Worm (Caenorhabditis elegans) whole organism, L4 larva: ENCODE results near the gene inx-7.

ENCODE experiments used
- F10B5.3 ChIP-seq: sonication (generic microtip); optimal IDR thresholded peaks from 2 replicates; lab custom pipeline; 2016; ENCODE audit warnings: mild to moderate bottlenecking, missing genetic modification characterization, missing compliant biosample characterization
- F26F4.8 ChIP-seq: fragments of 200-800 bp; sonication (Bioruptor generic); conservative IDR thresholded peaks from 2 replicates; pipeline ENCODE4 v1.3.6; 2022; ENCODE audit warnings: missing genetic modification characterization, missing compliant biosample characterization
- F49E8.2 ChIP-seq: sonication (generic microtip); optimal IDR thresholded peaks from 2 replicates; lab custom pipeline; 2016; ENCODE audit warnings: missing compliant biosample characterization, mild to moderate bottlenecking, missing genetic modification characterization, borderline replicate concordance
- T26A8.4 ChIP-seq: fragments of 200-800 bp; sonication (Bioruptor generic); IDR thresholded peaks from 2 replicates; pipeline ENCODE4 v1.3.6; 2022; ENCODE audit warnings: missing genetic modification characterization, missing compliant biosample characterization
- Y105C5A.15 ChIP-seq: fragments of 200-800 bp; sonication (Bioruptor generic); IDR thresholded peaks from 2 replicates; pipeline ENCODE4 v1.3.6; 2022; ENCODE audit warnings: missing genetic modification characterization, missing compliant biosample characterization
- Y5F2A.4 ChIP-seq: fragments of 200-800 bp; sonication (Bioruptor generic); optimal IDR thresholded peaks from 2 replicates; lab custom pipeline; 2018; ENCODE audit warnings: mild to moderate bottlenecking, missing genetic modification characterization, missing compliant biosample characterization
- ZK546.5 ChIP-seq, 2 experiments: sonication (generic microtip); optimal IDR thresholded peaks; 2 replicates each; lab custom pipeline; 2017; ENCODE audit warnings: missing biosample characterization in 2 of 2, missing genetic modification characterization in 2 of 2
- aha-1 ChIP-seq: fragments of 150-350 bp; peaks from one replicate; lab custom pipeline; 2014; ENCODE audit warnings: missing biosample characterization, missing genetic modification characterization
- arid-1 ChIP-seq: fragments of 200-800 bp; sonication (Bioruptor generic); conservative IDR thresholded peaks from 2 replicates; pipeline ENCODE4 v1.3.6; 2022; ENCODE audit warnings: missing genetic modification reagents, missing genetic modification characterization, missing compliant biosample characterization
- attf-4 ChIP-seq: sonication (generic microtip); optimal IDR thresholded peaks from 3 replicates; lab custom pipeline; 2017; ENCODE audit warnings: missing biosample characterization, missing genetic modification characterization
- ceh-20 ChIP-seq: fragments of 200-800 bp; sonication (Bioruptor generic); IDR thresholded peaks from 2 replicates; pipeline ENCODE4 v1.3.6; 2022; ENCODE audit warnings: missing genetic modification reagents, missing genetic modification characterization, missing compliant biosample characterization
- ceh-44 ChIP-seq: fragments of 200-800 bp; sonication (Bioruptor generic); IDR thresholded peaks from 2 replicates; pipeline ENCODE4 v1.3.6; 2022; ENCODE audit warnings: missing genetic modification reagents, missing genetic modification characterization, missing compliant biosample characterization
- ces-1 ChIP-seq: fragments of 150-350 bp; sonication (generic microtip); optimal IDR thresholded peaks from 4 replicates; lab custom pipeline; 2014; ENCODE audit warnings: missing biosample characterization, missing genetic modification reagents, missing genetic modification characterization
- ctbp-1 ChIP-seq: fragments of 200-800 bp; sonication (Bioruptor generic); IDR thresholded peaks from 2 replicates; pipeline ENCODE4 v1.3.6; 2022; ENCODE audit warnings: missing genetic modification reagents, missing genetic modification characterization, missing compliant biosample characterization
- daf-16 ChIP-seq, 3 experiments: sonication (generic microtip); optimal IDR thresholded peaks; 2 replicates each; lab custom pipeline; 2016 to 2017; ENCODE audit warnings: missing genetic modification characterization in 3 of 3, missing genetic modification reagents in 3 of 3, mild to moderate bottlenecking in 2 of 3, missing compliant biosample characterization in 2 of 3, missing biosample characterization in 1 of 3, moderate library complexity in 1 of 3
- daf-8 ChIP-seq: fragments of 200-800 bp; sonication (Bioruptor generic); IDR thresholded peaks from 2 replicates; pipeline ENCODE4 v1.3.6; 2022; ENCODE audit warnings: missing genetic modification characterization, missing compliant biosample characterization
- duxl-1 ChIP-seq: sonication (generic microtip); optimal IDR thresholded peaks from 2 replicates; lab custom pipeline; 2016; ENCODE audit warnings: mild to moderate bottlenecking, missing genetic modification characterization, moderate library complexity, missing compliant biosample characterization; ENCODE audit not compliant: poor library complexity
- egl-43 ChIP-seq: fragments of 200-800 bp; sonication (Bioruptor generic); IDR thresholded peaks from 2 replicates; pipeline ENCODE4 v1.3.6; 2022; ENCODE audit warnings: missing genetic modification reagents, missing genetic modification characterization, missing compliant biosample characterization
- fos-1 ChIP-seq: fragments of 150-350 bp; optimal IDR thresholded peaks from 2 replicates; lab custom pipeline; 2014; ENCODE audit warnings: missing biosample characterization, missing genetic modification characterization
- hif-1 ChIP-seq, 2 experiments: sonication (generic microtip); optimal IDR thresholded peaks; 2 replicates each; lab custom pipeline; 2016 to 2017; ENCODE audit warnings: missing compliant biosample characterization in 2 of 2, missing genetic modification characterization in 2 of 2, missing genetic modification reagents in 2 of 2, missing genotype in 2 of 2, mild to moderate bottlenecking in 1 of 2
- hlh-11 ChIP-seq: fragments of 200-800 bp; sonication (Bioruptor generic); optimal IDR thresholded peaks from 2 replicates; lab custom pipeline; 2018; ENCODE audit warnings: mild to moderate bottlenecking, missing genetic modification characterization, missing compliant biosample characterization
- hmg-1.1 ChIP-seq: fragments of 200-800 bp; sonication (Bioruptor generic); IDR thresholded peaks from 2 replicates; pipeline ENCODE4 v1.3.6; 2022; ENCODE audit warnings: missing genetic modification reagents, missing genetic modification characterization, missing compliant biosample characterization
- lim-7 ChIP-seq: fragments of 200-800 bp; sonication (Bioruptor generic); IDR thresholded peaks from 2 replicates; pipeline ENCODE4 v1.3.6; 2022; ENCODE audit warnings: missing genetic modification characterization, missing compliant biosample characterization
- lin-1 ChIP-seq: fragments of 200-800 bp; sonication (Bioruptor generic); IDR thresholded peaks from 2 replicates; pipeline ENCODE4 v1.3.6; 2022; ENCODE audit warnings: missing genetic modification reagents, missing genetic modification characterization, missing compliant biosample characterization
- lin-13 ChIP-seq: fragments of 150-350 bp; optimal IDR thresholded peaks from 2 replicates; lab custom pipeline; 2014; ENCODE audit warnings: missing biosample characterization, missing genetic modification reagents, missing genetic modification characterization
- lin-15B ChIP-seq: fragments of 150-350 bp; sonication (generic microtip); optimal IDR thresholded peaks from 3 replicates; lab custom pipeline; 2014; ENCODE audit warnings: missing biosample characterization, missing genetic modification characterization
- lin-38 ChIP-seq: fragments of 200-800 bp; sonication (Bioruptor generic); IDR thresholded peaks from 2 replicates; pipeline ENCODE4 v1.3.6; 2022; ENCODE audit warnings: missing genetic modification reagents, missing genetic modification characterization, missing compliant biosample characterization
- lin-39 ChIP-seq: fragments of 150-350 bp; optimal IDR thresholded peaks from 2 replicates; lab custom pipeline; 2014; ENCODE audit warnings: missing biosample characterization, missing genetic modification reagents, missing genetic modification characterization
- lsy-2 ChIP-seq, 2 experiments: fragments of 150-350 bp in 1 of 2; sonication (generic microtip) in 1 of 2; optimal IDR thresholded peaks; 2 replicates each; lab custom pipeline; 2014 to 2017; ENCODE audit warnings: missing biosample characterization in 2 of 2, missing genetic modification characterization in 2 of 2
- madf-9 ChIP-seq: fragments of 200-800 bp; sonication (Bioruptor generic); conservative IDR thresholded peaks from 2 replicates; pipeline ENCODE4 v1.3.6; 2022; ENCODE audit warnings: missing genetic modification reagents, missing genetic modification characterization, missing compliant biosample characterization
- mxl-2 ChIP-seq: fragments of 200-800 bp; sonication (Bioruptor generic); conservative IDR thresholded peaks from 2 replicates; pipeline ENCODE4 v1.3.6; 2022; ENCODE audit warnings: missing genetic modification reagents, missing genetic modification characterization, missing compliant biosample characterization
- mxl-3 ChIP-seq: fragments of 200-800 bp; sonication (Bioruptor generic); optimal IDR thresholded peaks from 2 replicates; lab custom pipeline; 2018; ENCODE audit warnings: mild to moderate bottlenecking, missing genetic modification characterization, missing compliant biosample characterization
- nhr-102 ChIP-seq: sonication (generic microtip); optimal IDR thresholded peaks from 2 replicates; lab custom pipeline; 2016; ENCODE audit warnings: mild to moderate bottlenecking, missing genetic modification characterization, moderate library complexity, missing compliant biosample characterization
- nhr-11 ChIP-seq: fragments of 150-350 bp; optimal IDR thresholded peaks from 2 replicates; lab custom pipeline; 2014; ENCODE audit warnings: missing biosample characterization, missing genetic modification characterization
- nhr-111 ChIP-seq: fragments of 200-800 bp; sonication (Bioruptor generic); optimal IDR thresholded peaks from 2 replicates; lab custom pipeline; 2018; ENCODE audit warnings: mild to moderate bottlenecking, missing genetic modification characterization, missing compliant biosample characterization
- nhr-28 ChIP-seq: fragments of 150-350 bp; optimal IDR thresholded peaks from 2 replicates; lab custom pipeline; 2014; ENCODE audit warnings: missing biosample characterization, missing genetic modification characterization
- nhr-76 ChIP-seq: fragments of 150-350 bp; optimal IDR thresholded peaks from 2 replicates; lab custom pipeline; 2014; ENCODE audit warnings: missing biosample characterization, missing genetic modification characterization
- pha-4 ChIP-seq, 2 experiments: fragments of 150-350 bp in 1 of 2; fragments of 200-800 bp in 1 of 2; sonication (Bioruptor generic) in 1 of 2; IDR thresholded peaks in 1 of 2; optimal IDR thresholded peaks in 1 of 2; 2 replicates each; pipeline versions ENCODE4 v1.3.6 to Lab custom; 2014 to 2022; ENCODE audit warnings: missing genetic modification characterization in 2 of 2, missing genetic modification reagents in 2 of 2, missing biosample characterization in 1 of 2, missing compliant biosample characterization in 1 of 2
- php-3 ChIP-seq: fragments of 200-800 bp; sonication (Bioruptor generic); IDR thresholded peaks from 2 replicates; pipeline ENCODE4 v1.3.6; 2022; ENCODE audit warnings: missing genetic modification reagents, missing genetic modification characterization, missing compliant biosample characterization
- pqm-1 ChIP-seq: sonication (generic microtip); optimal IDR thresholded peaks from 2 replicates; lab custom pipeline; 2017; ENCODE audit warnings: missing biosample characterization, missing genetic modification characterization
- rbr-2 ChIP-seq: sonication (generic microtip); optimal IDR thresholded peaks from 2 replicates; lab custom pipeline; 2016; ENCODE audit warnings: missing genotype, missing genetic modification characterization, missing compliant biosample characterization
- saeg-2 ChIP-seq: fragments of 200-800 bp; sonication (Bioruptor generic); IDR thresholded peaks from 2 replicates; pipeline ENCODE4 v1.3.6; 2022; ENCODE audit warnings: missing genetic modification reagents, missing genetic modification characterization, missing compliant biosample characterization
- set-16 ChIP-seq: fragments of 200-800 bp; sonication (Bioruptor generic); IDR thresholded peaks from 2 replicates; pipeline ENCODE4 v1.3.6; 2022; ENCODE audit warnings: missing genetic modification reagents, missing genetic modification characterization, missing compliant biosample characterization
- skn-1 ChIP-seq: fragments of 150-350 bp; optimal IDR thresholded peaks from 2 replicates; lab custom pipeline; 2014; ENCODE audit warnings: missing biosample characterization, missing genetic modification characterization
- snpc-4 ChIP-seq: fragments of 150-350 bp; optimal IDR thresholded peaks from 2 replicates; lab custom pipeline; 2014; ENCODE audit warnings: missing biosample characterization, missing genetic modification characterization
- spr-1 ChIP-seq: sonication (generic microtip); optimal IDR thresholded peaks from 2 replicates; lab custom pipeline; 2016; ENCODE audit warnings: mild to moderate bottlenecking, missing genetic modification characterization, missing compliant biosample characterization
- unc-39 ChIP-seq: sonication (generic microtip); optimal IDR thresholded peaks from 2 replicates; lab custom pipeline; 2017; ENCODE audit warnings: missing biosample characterization, missing genetic modification characterization
- unc-62 ChIP-seq, 3 experiments: fragments of 150-350 bp in 1 of 3; sonication (generic microtip); optimal IDR thresholded peaks in 2 of 3; peaks in 1 of 3; 1 replicate in 1 of 3; 2 replicates in 2 of 3; lab custom pipeline; 2014 to 2017; ENCODE audit warnings: missing biosample characterization in 3 of 3, missing genetic modification characterization in 3 of 3, missing genetic modification reagents in 3 of 3, missing genotype in 1 of 3
- zfp-2 ChIP-seq: sonication (generic microtip); optimal IDR thresholded peaks from 2 replicates; lab custom pipeline; 2016; ENCODE audit warnings: mild to moderate bottlenecking, missing genetic modification characterization, missing compliant biosample characterization
- zfp-3 ChIP-seq: fragments of 200-800 bp; sonication (Bioruptor generic); conservative IDR thresholded peaks from 2 replicates; pipeline ENCODE4 v1.3.6; 2022; ENCODE audit warnings: missing genetic modification reagents, missing genetic modification characterization, missing compliant biosample characterization
- zip-2 ChIP-seq: fragments of 150-350 bp; optimal IDR thresholded peaks from 2 replicates; lab custom pipeline; 2014; ENCODE audit warnings: missing biosample characterization, missing genetic modification characterization

inx-7 gene

DNA sequence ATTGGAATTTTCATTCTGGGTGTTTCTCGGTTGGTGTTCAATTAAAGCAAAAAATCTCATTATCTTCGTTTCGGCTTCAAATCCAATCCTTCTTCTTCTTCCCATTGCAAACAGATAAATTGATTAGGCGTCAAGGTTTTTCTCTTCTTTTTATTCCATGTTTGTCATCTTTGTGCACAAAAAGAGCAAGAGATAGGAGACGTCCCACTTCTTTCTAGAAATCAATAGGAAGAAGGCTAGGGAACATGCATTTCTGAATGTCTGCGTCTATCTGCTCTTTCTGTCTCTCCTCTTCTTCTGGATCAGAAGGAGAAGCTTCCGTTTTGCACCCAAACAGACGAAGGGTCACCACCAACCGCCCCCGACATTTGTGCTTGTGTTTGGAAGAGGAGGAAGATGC lies 6.5 kb upstream of the inx-7 start (continued):
- TF ChIP-seq duxl-1 (tag; lab: Kevin White, UChicago), result no peak
- 0 out of 2 replicates have a peak, but pooled peaks have one; percentile 46 for TF ChIP-seq ctbp-1 (GFP tag; lab: Robert Waterston, UW)
- no peak for TF ChIP-seq zip-2 (tag; lab: Kevin White, UChicago)
- TF ChIP-seq unc-62 (GFP tag; optimal IDR thresholded peaks at IDR 0.05 in 1 of 2; lab: Kevin White, UChicago), result peak in 1 of 2 experiments; percentile 68
- no peak for TF ChIP-seq unc-62 (tag; optimal IDR thresholded peaks at IDR 0.05; lab: Kevin White, UChicago)
- no peak for TF ChIP-seq unc-39 (tag; lab: Kevin White, UChicago)
- no peak for TF ChIP-seq saeg-2 (GFP tag; lab: Robert Waterston, UW)
- TF ChIP-seq Y5F2A.4, result no peak
- TF ChIP-seq egl-43 (GFP tag; lab: Robert Waterston, UW), result no peak
- TF ChIP-seq php-3 (GFP tag; lab: Robert Waterston, UW), result no peak
- no peak for TF ChIP-seq fos-1 (tag; lab: Kevin White, UChicago)
- TF ChIP-seq hlh-11 (tag; lab: Kevin White, UChicago), result no peak
- TF ChIP-seq nhr-76 (tag; lab: Kevin White, UChicago), result no peak
- TF ChIP-seq nhr-28 (tag; lab: Kevin White, UChicago), result no peak
- no peak for TF ChIP-seq T26A8.4 (GFP tag; lab: Robert Waterston, UW)
- TF ChIP-seq ceh-44, result no peak
- TF ChIP-seq set-16, result no peak
- TF ChIP-seq lin-1, result no peak
- TF ChIP-seq spr-1 (tag; lab: Kevin White, UChicago), result no peak
- TF ChIP-seq madf-9 (GFP tag; lab: Robert Waterston, UW), result no peak
- no peak for TF ChIP-seq daf-16 (GFP tag; optimal IDR thresholded peaks at IDR 0.05; lab: Kevin White, UChicago)
- TF ChIP-seq daf-16 (tag; optimal IDR thresholded peaks at IDR 0.05; lab: Kevin White, UChicago), result no peak
- TF ChIP-seq pqm-1 (tag; lab: Kevin White, UChicago), result no peak
- no peak for TF ChIP-seq skn-1 (tag; lab: Kevin White, UChicago)
- no peak for TF ChIP-seq nhr-102 (tag; lab: Kevin White, UChicago)
- TF ChIP-seq lin-13, result no peak
- no peak for TF ChIP-seq hif-1 (tag; optimal IDR thresholded peaks at IDR 0.05; lab: Kevin White, UChicago)
- no peak for TF ChIP-seq zfp-2 (tag; lab: Kevin White, UChicago)
- TF ChIP-seq nhr-11 (tag; lab: Kevin White, UChicago), result no peak
- peak; percentile 54; the same call in 1 of the 2 replicates for TF ChIP-seq hmg-1.1
- no peak for TF ChIP-seq nhr-111 (GFP tag; lab: Kevin White, UChicago)
- no peak for TF ChIP-seq F49E8.2 (tag; lab: Kevin White, UChicago)
- peak; percentile 15 to 69 for TF ChIP-seq lsy-2 (tag; optimal IDR thresholded peaks at IDR 0.05; lab: Kevin White, UChicago)
- no peak for TF ChIP-seq lin-15B (tag; lab: Kevin White, UChicago)
- no peak for TF ChIP-seq ZK546.5 (tag; optimal IDR thresholded peaks at IDR 0.05; lab: Kevin White, UChicago)
- no peak for TF ChIP-seq F10B5.3 (tag; lab: Kevin White, UChicago)
- TF ChIP-seq zfp-3 (GFP tag; lab: Robert Waterston, UW), result no peak
- TF ChIP-seq aha-1 (tag; lab: Kevin White, UChicago), result no peak
- TF ChIP-seq ces-1 (GFP tag; lab: Kevin White, UChicago), result peak; percentile 82
- TF ChIP-seq arid-1, result no peak
- no peak for TF ChIP-seq mxl-2 (GFP tag; lab: Robert Waterston, UW)
- TF ChIP-seq lim-7 (GFP tag; lab: Robert Waterston, UW), result no peak
- TF ChIP-seq pha-4 (GFP tag; IDR thresholded peaks at IDR 0.05; lab: Robert Waterston, UW), result no peak
- TF ChIP-seq pha-4 (tag; optimal IDR thresholded peaks at IDR 0.05; lab: Kevin White, UChicago), result no peak
- TF ChIP-seq daf-8, result no peak
- TF ChIP-seq mxl-3 (GFP tag; lab: Kevin White, UChicago), result no peak
- no peak for TF ChIP-seq lin-38 (GFP tag; lab: Robert Waterston, UW)
- no peak for TF ChIP-seq lin-39 (tag; lab: Kevin White, UChicago)
- no peak for TF ChIP-seq ceh-20 (GFP tag; lab: Robert Waterston, UW)
- TF ChIP-seq Y105C5A.15 (GFP tag; lab: Robert Waterston, UW), result no peak
- no peak for TF ChIP-seq snpc-4 (tag; lab: Kevin White, UChicago)
- no peak for TF ChIP-seq attf-4 (tag; lab: Kevin White, UChicago)
- no peak for TF ChIP-seq F26F4.8 (GFP tag; lab: Robert Waterston, UW)
- TF ChIP-seq rbr-2 (tag; lab: Kevin White, UChicago), result peak; percentile 47
